Fruit fly (Drosophila melanogaster) whole organism, embryonic: ENCODE measurements around the gene Exo70.
A peak's percentile ranks its signal among the peaks of the same experiment; 100 is the strongest.

Experiments used
- Blimp-1 ChIP-seq: fragments of 200-800 bp; sonication (Bioruptor generic); optimal IDR thresholded peaks from 3 replicates; lab custom pipeline; 2018; ENCODE audit warnings: missing biosample characterization, missing genetic modification characterization, mild to moderate bottlenecking, moderate library complexity, missing genetic modification reagents
- Bteb2 ChIP-seq: fragments of 200-800 bp; sonication (Bioruptor generic); optimal IDR thresholded peaks from 2 replicates; lab custom pipeline; 2016; ENCODE audit warnings: missing biosample characterization, missing genetic modification characterization
- CG10366 ChIP-seq: fragments of 200-800 bp; sonication (Bioruptor generic); IDR thresholded peaks from 2 replicates; pipeline ENCODE4 v1.3.6; 2022; ENCODE audit warnings: missing biosample characterization, missing genetic modification characterization
- CG10462 ChIP-seq: fragments of 200-800 bp; sonication (Bioruptor generic); optimal IDR thresholded peaks from 2 replicates; lab custom pipeline; 2016; ENCODE audit warnings: missing biosample characterization, missing genetic modification characterization
- CG13123 ChIP-seq: fragments of 200-800 bp; sonication (Bioruptor generic); optimal IDR thresholded peaks from 2 replicates; lab custom pipeline; 2016; ENCODE audit warnings: missing biosample characterization, missing genetic modification characterization
- CG16779 ChIP-seq: fragments of 200-800 bp; sonication (Bioruptor generic); IDR thresholded peaks from 2 replicates; pipeline ENCODE4 v1.3.6; 2022; ENCODE audit warnings: missing biosample characterization, missing genetic modification characterization
- CG17829 ChIP-seq: fragments of 200-800 bp; optimal IDR thresholded peaks from 2 replicates; lab custom pipeline; 2019; ENCODE audit warnings: missing biosample characterization, mild to moderate bottlenecking, missing genetic modification characterization, moderate library complexity
- CG1792 ChIP-seq: fragments of 200-800 bp; sonication (Bioruptor generic); optimal IDR thresholded peaks from 2 replicates; lab custom pipeline; 2016; ENCODE audit warnings: missing biosample characterization, missing genetic modification characterization
- CG2889 ChIP-seq: fragments of 200-800 bp; sonication (Bioruptor generic); IDR thresholded peaks from 3 replicates; pipeline ENCODE4 v1.3.6; 2022; ENCODE audit warnings: missing biosample characterization, missing genetic modification characterization
- CG30431 ChIP-seq: fragments of 200-800 bp; sonication (Bioruptor generic); optimal IDR thresholded peaks from 2 replicates; lab custom pipeline; 2017; ENCODE audit warnings: missing biosample characterization, missing genetic modification characterization
- CG31224 ChIP-seq: fragments of 200-800 bp; sonication (Bioruptor generic); IDR thresholded peaks from 2 replicates; pipeline ENCODE4 v1.3.6; 2022; ENCODE audit warnings: missing biosample characterization, missing genetic modification characterization
- CG31365 ChIP-seq: fragments of 200-800 bp; sonication (Bioruptor generic); optimal IDR thresholded peaks from 2 replicates; lab custom pipeline; 2018; ENCODE audit warnings: missing biosample characterization, mild to moderate bottlenecking, missing genetic modification characterization
- CG32532 ChIP-seq: fragments of 200-800 bp; sonication (Bioruptor generic); IDR thresholded peaks from 2 replicates; pipeline ENCODE4 v1.3.6; 2022; ENCODE audit warnings: missing biosample characterization, missing genetic modification characterization
- CG4820 ChIP-seq: fragments of 200-800 bp; sonication (Bioruptor generic); optimal IDR thresholded peaks from 3 replicates; lab custom pipeline; 2016; ENCODE audit warnings: missing biosample characterization, missing genetic modification characterization
- CG5180 ChIP-seq: fragments of 200-800 bp; sonication (Bioruptor generic); optimal IDR thresholded peaks from 3 replicates; lab custom pipeline; 2017; ENCODE audit warnings: missing biosample characterization, missing genetic modification characterization, mild to moderate bottlenecking, moderate library complexity, missing genetic modification reagents
- CG6175 ChIP-seq: fragments of 200-800 bp; sonication (Bioruptor generic); IDR thresholded peaks from 3 replicates; pipeline ENCODE4 v1.3.6; 2022; ENCODE audit warnings: missing biosample characterization, missing genetic modification characterization
- CG6272 ChIP-seq: fragments of 200-800 bp; sonication (Bioruptor generic); IDR thresholded peaks from 2 replicates; pipeline ENCODE4 v1.3.6; 2022; ENCODE audit warnings: missing biosample characterization, missing genetic modification characterization
- D ChIP-seq, 2 experiments: fragments of 200-800 bp in 1 of 2; fragments of >200 bp in 1 of 2; sonication (Bioruptor generic) in 1 of 2; optimal IDR thresholded peaks; 2 replicates in 1 of 2; 3 replicates in 1 of 2; lab custom pipeline; 2017; ENCODE audit warnings: mild to moderate bottlenecking in 1 of 2, missing biosample characterization in 1 of 2, missing genetic modification characterization in 1 of 2, missing genetic modification reagents in 1 of 2
- Dip3 ChIP-seq: fragments of 200-800 bp; sonication (Bioruptor generic); optimal IDR thresholded peaks from 3 replicates; lab custom pipeline; 2016; ENCODE audit warnings: missing biosample characterization, missing genetic modification characterization
- GATAe ChIP-seq: fragments of 200-800 bp; sonication (Bioruptor generic); conservative IDR thresholded peaks from 2 replicates; pipeline ENCODE4 v1.3.6; 2022; ENCODE audit warnings: missing biosample characterization, missing genetic modification characterization
- Hand ChIP-seq: fragments of 200-800 bp; sonication (Bioruptor generic); optimal IDR thresholded peaks from 2 replicates; lab custom pipeline; 2017; ENCODE audit warnings: mild to moderate bottlenecking, missing biosample characterization, missing genetic modification reagents, missing genetic modification characterization
- Hmr ChIP-seq: fragments of 200-800 bp; sonication (Bioruptor generic); optimal IDR thresholded peaks from 3 replicates; lab custom pipeline; 2017; ENCODE audit warnings: mild to moderate bottlenecking, missing biosample characterization, missing genetic modification reagents, missing genetic modification characterization
- Hr39 ChIP-seq: fragments of >200 bp; optimal IDR thresholded peaks from 2 replicates; lab custom pipeline; 2017
- Lim3 ChIP-seq: fragments of 200-800 bp; sonication (Bioruptor generic); IDR thresholded peaks from 2 replicates; pipeline ENCODE4 v1.3.6; 2022; ENCODE audit warnings: missing biosample characterization, missing genetic modification characterization
- Lpt ChIP-seq: fragments of >200 bp; optimal IDR thresholded peaks from 2 replicates; lab custom pipeline; 2018; ENCODE audit warnings: missing biosample characterization, missing genetic modification characterization
- Mad ChIP-seq: fragments of 200-800 bp; sonication (Bioruptor generic); optimal IDR thresholded peaks from 2 replicates; lab custom pipeline; 2016; ENCODE audit warnings: missing biosample characterization, missing genetic modification characterization
- Max ChIP-seq: fragments of 200-800 bp; sonication (Bioruptor generic); optimal IDR thresholded peaks from 2 replicates; lab custom pipeline; 2016; ENCODE audit warnings: missing biosample characterization, mild to moderate bottlenecking, missing genetic modification characterization
- Rx ChIP-seq: fragments of 200-800 bp; sonication (Bioruptor generic); IDR thresholded peaks from 2 replicates; pipeline ENCODE4 v1.3.6; 2022; ENCODE audit warnings: missing biosample characterization, missing genetic modification characterization
- Sin3A ChIP-seq: fragments of >200 bp; optimal IDR thresholded peaks from 2 replicates; lab custom pipeline; 2018
- Sry-δ ChIP-seq: fragments of 200-800 bp; sonication (Bioruptor generic); optimal IDR thresholded peaks from 2 replicates; lab custom pipeline; 2016; ENCODE audit warnings: missing biosample characterization, missing genetic modification characterization
- Taf1 ChIP-seq: fragments of 200-800 bp; sonication (Bioruptor generic); IDR thresholded peaks from 2 replicates; pipeline ENCODE4 v1.3.6; 2022; ENCODE audit warnings: missing biosample characterization, missing genetic modification characterization
- ara ChIP-seq: fragments of 200-800 bp; sonication (Bioruptor generic); IDR thresholded peaks from 2 replicates; pipeline ENCODE4 v1.3.6; 2022; ENCODE audit warnings: missing biosample characterization, missing genetic modification characterization
- ato ChIP-seq: fragments of 200-800 bp; sonication (Bioruptor generic); IDR thresholded peaks from 2 replicates; pipeline ENCODE4 v1.3.6; 2022; ENCODE audit warnings: missing biosample characterization, missing genetic modification characterization; ENCODE audit not compliant: partially characterized antibody
- croc ChIP-seq: fragments of 200-800 bp; sonication (Bioruptor generic); conservative IDR thresholded peaks from 3 replicates; pipeline ENCODE4 v1.3.6; 2022; ENCODE audit warnings: missing biosample characterization, missing genetic modification characterization
- dysf ChIP-seq: fragments of 200-800 bp; sonication (Bioruptor generic); IDR thresholded peaks from 3 replicates; pipeline ENCODE4 v1.3.6; 2022; ENCODE audit warnings: missing biosample characterization, missing genetic modification characterization
- fd64A ChIP-seq: fragments of 200-800 bp; sonication (Bioruptor generic); optimal IDR thresholded peaks from 3 replicates; lab custom pipeline; 2018; ENCODE audit warnings: missing biosample characterization, mild to moderate bottlenecking, missing genetic modification characterization
- fu2 ChIP-seq: fragments of 200-800 bp; sonication (Bioruptor generic); optimal IDR thresholded peaks from 2 replicates; lab custom pipeline; 2016; ENCODE audit warnings: missing biosample characterization, missing genetic modification characterization
- gce ChIP-seq: fragments of 200-800 bp; sonication (Bioruptor generic); IDR thresholded peaks from 3 replicates; pipeline ENCODE4 v1.3.6; 2022; ENCODE audit warnings: missing biosample characterization, missing genetic modification characterization
- gem ChIP-seq: fragments of 200-800 bp; sonication (Bioruptor generic); optimal IDR thresholded peaks from 2 replicates; lab custom pipeline; 2019; ENCODE audit warnings: missing biosample characterization, mild to moderate bottlenecking, missing genetic modification characterization, moderate library complexity
- gfzf ChIP-seq: fragments of 200-800 bp; sonication (Bioruptor generic); optimal IDR thresholded peaks from 2 replicates; lab custom pipeline; 2016; ENCODE audit warnings: missing biosample characterization, mild to moderate bottlenecking, missing genetic modification characterization, moderate library complexity
- jigr1 ChIP-seq: fragments of 200-800 bp; sonication (Bioruptor generic); IDR thresholded peaks from 3 replicates; pipeline ENCODE4 v1.3.6; 2022; ENCODE audit warnings: missing biosample characterization, missing genetic modification characterization
- klu ChIP-seq: fragments of 200-800 bp; sonication (Bioruptor generic); IDR thresholded peaks from 2 replicates; pipeline ENCODE4 v1.3.6; 2022; ENCODE audit warnings: missing biosample characterization, missing genetic modification characterization
- lilli ChIP-seq: fragments of 200-800 bp; sonication (Bioruptor generic); optimal IDR thresholded peaks from 3 replicates; lab custom pipeline; 2016; ENCODE audit warnings: missing biosample characterization, missing genetic modification characterization
- peb ChIP-seq: fragments of 200-800 bp; sonication (Bioruptor generic); IDR thresholded peaks from 2 replicates; pipeline ENCODE4 v1.3.6; 2022; ENCODE audit warnings: missing biosample characterization, missing genetic modification characterization
- pros ChIP-seq: fragments of 200-800 bp; sonication (Bioruptor generic); optimal IDR thresholded peaks from 3 replicates; lab custom pipeline; 2019; ENCODE audit warnings: missing biosample characterization, mild to moderate bottlenecking, missing genetic modification characterization, moderate library complexity
- sc ChIP-seq, 3 experiments: fragments of >200 bp in 2 of 3; fragments of 200-800 bp in 1 of 3; sonication (Bioruptor generic) in 1 of 3; optimal IDR thresholded peaks; 2 replicates in 2 of 3; 3 replicates in 1 of 3; lab custom pipeline; 2017; ENCODE audit warnings: mild to moderate bottlenecking in 1 of 3, missing biosample characterization in 1 of 3, missing genetic modification characterization in 1 of 3, missing genetic modification reagents in 1 of 3
- so ChIP-seq: fragments of 200-800 bp; sonication (Bioruptor generic); IDR thresholded peaks from 3 replicates; pipeline ENCODE4 v1.3.6; 2022; ENCODE audit warnings: missing biosample characterization, missing genetic modification characterization
- sr ChIP-seq: fragments of 200-800 bp; sonication (Bioruptor generic); IDR thresholded peaks from 3 replicates; pipeline ENCODE4 v1.3.6; 2022; ENCODE audit warnings: missing biosample characterization, missing genetic modification characterization
- usp ChIP-seq: fragments of >200 bp; optimal IDR thresholded peaks from 2 replicates; lab custom pipeline; 2017; ENCODE audit warnings: missing biosample characterization, missing genetic modification characterization
- yki ChIP-seq: fragments of >200 bp; optimal IDR thresholded peaks from 3 replicates; lab custom pipeline; 2018

Gene Exo70

DNA sequence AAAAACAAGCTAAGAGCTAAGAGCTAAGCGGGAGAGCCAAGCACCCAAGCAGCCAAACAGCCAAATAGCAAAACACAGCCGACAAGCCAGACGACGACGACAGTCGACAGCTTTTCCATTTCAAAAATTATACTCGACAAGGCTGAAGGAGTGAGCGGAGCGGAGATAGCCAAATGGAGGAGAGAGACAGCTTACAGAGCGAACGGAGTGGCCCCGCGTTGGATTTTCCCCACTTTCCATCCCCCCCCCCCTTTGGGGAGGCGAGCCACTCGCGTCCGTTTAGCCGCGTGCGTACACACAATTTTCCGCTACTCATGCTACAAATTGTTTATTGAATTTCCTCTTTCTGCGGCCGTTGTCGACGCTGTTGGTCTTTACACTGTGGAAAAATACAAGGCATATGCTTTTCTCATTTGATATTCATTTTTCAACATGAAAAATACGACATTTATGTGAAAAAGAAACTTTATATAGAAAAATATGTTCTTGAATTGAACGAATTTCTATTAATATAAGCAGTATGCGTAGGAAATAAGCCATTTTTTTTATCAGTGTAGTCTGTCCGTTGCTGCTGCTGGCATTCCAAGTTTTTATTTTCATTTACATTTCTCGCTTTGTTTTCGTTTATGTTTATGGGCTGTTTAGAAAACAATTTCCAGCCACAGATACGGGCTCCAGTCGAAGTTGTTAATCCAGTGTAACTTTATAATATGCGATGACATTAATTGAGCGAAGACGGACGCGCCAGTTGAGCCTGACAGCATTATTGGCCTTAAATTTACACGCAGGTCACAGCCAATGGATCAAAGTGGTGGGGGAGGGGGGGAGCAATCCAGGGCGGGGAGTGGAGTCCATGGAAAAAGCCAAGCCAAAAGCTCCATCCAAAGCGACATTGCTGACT lies 46.5 kb downstream of the Exo70 start (continued):
- TF ChIP-seq CG6175 (GFP tag; lab: Robert Waterston, UW): peak; percentile 91
- TF ChIP-seq dysf: peak; percentile 98
- peak; percentile 98 for TF ChIP-seq lilli (GFP tag; lab: Kevin White, UChicago)
- TF ChIP-seq CG4820 (GFP tag; lab: Kevin White, UChicago): peak; percentile 98
- peak; percentile 98 for TF ChIP-seq CG10366 (GFP tag; lab: Robert Waterston, UW)
- peak; percentile 95 for TF ChIP-seq CG6272 (GFP tag; lab: Robert Waterston, UW)
- peak; percentile 22 for TF ChIP-seq gfzf (GFP tag; lab: Kevin White, UChicago)
- TF ChIP-seq fd64A (GFP tag; lab: Kevin White, UChicago): peak; percentile 99
- peak; percentile 98 for TF ChIP-seq Bteb2 (GFP tag; lab: Kevin White, UChicago)
- peak; percentile 47 for TF ChIP-seq pros
- TF ChIP-seq Dip3 (GFP tag; lab: Kevin White, UChicago): peak; percentile 93
- TF ChIP-seq jigr1 (GFP tag; lab: Robert Waterston, UW): peak; percentile 96
- TF ChIP-seq fu2 (GFP tag; lab: Kevin White, UChicago): peak; percentile 93
- peak; percentile 92 for TF ChIP-seq Taf1 (GFP tag; lab: Robert Waterston, UW)
- peak; percentile 97 for TF ChIP-seq peb (GFP tag; lab: Robert Waterston, UW)
- TF ChIP-seq ato (GFP tag; lab: Robert Waterston, UW): no peak
- peak; percentile 99 for TF ChIP-seq gem (tag; lab: Kevin White, UChicago)
- peak; percentile 97 for TF ChIP-seq CG10462 (GFP tag; lab: Kevin White, UChicago)
- TF ChIP-seq CG31365 (tag; lab: Kevin White, UChicago): peak; percentile 87
- TF ChIP-seq CG30431: peak; percentile 97
- peak; percentile 95 for TF ChIP-seq CG2889 (GFP tag; lab: Robert Waterston, UW)
- peak; percentile 93 for TF ChIP-seq CG5180 (GFP tag; lab: Kevin White, UChicago)
- peak; percentile 98 for TF ChIP-seq ara (GFP tag; lab: Robert Waterston, UW)
- TF ChIP-seq CG1792 (GFP tag; lab: Kevin White, UChicago): peak; percentile 94
- no peak for TF ChIP-seq yki
- no peak for TF ChIP-seq usp (GFP tag; lab: Kevin White, UChicago)
- peak; percentile 94 for TF ChIP-seq CG31224 (GFP tag; lab: Robert Waterston, UW)
- peak; percentile 86 for TF ChIP-seq GATAe (GFP tag; lab: Robert Waterston, UW)
- peak; percentile 89 for TF ChIP-seq sr (GFP tag; lab: Robert Waterston, UW)
- TF ChIP-seq CG13123 (GFP tag; lab: Kevin White, UChicago): peak; percentile 97
- peak; percentile 99 for TF ChIP-seq CG17829 (tag; lab: Kevin White, UChicago)
- peak; percentile 78 for TF ChIP-seq CG16779 (GFP tag; lab: Robert Waterston, UW)
- peak; percentile 98 for TF ChIP-seq Max
- peak; percentile 98 for TF ChIP-seq so (GFP tag; lab: Robert Waterston, UW)
- no peak for TF ChIP-seq Sin3A (lab: Kevin White, UChicago)
- TF ChIP-seq Rx (GFP tag; lab: Robert Waterston, UW): peak; percentile 91
- TF ChIP-seq klu (GFP tag; lab: Robert Waterston, UW): peak; percentile 95
- TF ChIP-seq Hand (GFP tag; lab: Kevin White, UChicago): peak; percentile 97
- TF ChIP-seq Hmr (GFP tag; lab: Kevin White, UChicago): peak; percentile 98
- TF ChIP-seq Sry-δ (GFP tag; lab: Kevin White, UChicago): peak; percentile 71
- peak; percentile 98 for TF ChIP-seq CG32532 (GFP tag; lab: Robert Waterston, UW)
- TF ChIP-seq gce: peak; percentile 98
- TF ChIP-seq D (optimal IDR thresholded peaks at IDR 0.05; lab: Kevin White, UChicago): no peak
- TF ChIP-seq D (GFP tag; optimal IDR thresholded peaks at IDR 0.05; lab: Kevin White, UChicago): peak; percentile 99
- TF ChIP-seq croc (GFP tag; lab: Robert Waterston, UW): peak; percentile 98
- TF ChIP-seq Mad (GFP tag; lab: Kevin White, UChicago): peak; percentile 97
- no peak for TF ChIP-seq Lpt (GFP tag; lab: Kevin White, UChicago)
- peak; percentile 99 for TF ChIP-seq Blimp-1
- TF ChIP-seq Lim3 (GFP tag; lab: Robert Waterston, UW): peak; percentile 93
- TF ChIP-seq Hr39: no peak
- TF ChIP-seq sc (optimal IDR thresholded peaks at IDR 0.05; lab: Kevin White, UChicago): no peak
- TF ChIP-seq sc (GFP tag; optimal IDR thresholded peaks at IDR 0.05; lab: Kevin White, UChicago): peak; percentile 98
